Worm (Caenorhabditis elegans) whole organism, L4 larva: Measurements from ENCODE around the gene C06E4.2.

Experiments
- F10B5.3 ChIP-seq: sonication (generic microtip); optimal IDR thresholded peaks from 2 replicates; lab custom pipeline; 2016; ENCODE audit warnings: mild to moderate bottlenecking, missing genetic modification characterization, missing compliant biosample characterization
- F37D6.2 ChIP-seq: sonication (generic microtip); optimal IDR thresholded peaks from 2 replicates; lab custom pipeline; 2016; ENCODE audit warnings: mild to moderate bottlenecking, missing genetic modification characterization, missing compliant biosample characterization
- F49E8.2 ChIP-seq: sonication (generic microtip); optimal IDR thresholded peaks from 2 replicates; lab custom pipeline; 2016; ENCODE audit warnings: missing compliant biosample characterization, mild to moderate bottlenecking, missing genetic modification characterization, borderline replicate concordance
- R02D3.7 ChIP-seq: fragments of 150-350 bp; sonication (generic microtip); optimal IDR thresholded peaks from 3 replicates; lab custom pipeline; 2014; ENCODE audit warnings: missing biosample characterization, missing genetic modification characterization
- T20F7.1 ChIP-seq: fragments of 200-800 bp; sonication (Bioruptor generic); optimal IDR thresholded peaks from 2 replicates; lab custom pipeline; 2018; ENCODE audit warnings: mild to moderate bottlenecking, missing genetic modification characterization, missing compliant biosample characterization
- Y48G9A.11 ChIP-seq: fragments of 200-800 bp; sonication (Bioruptor generic); IDR thresholded peaks from 2 replicates; pipeline ENCODE4 v1.3.6; 2022; ENCODE audit warnings: missing genetic modification reagents, missing genetic modification characterization, missing compliant biosample characterization
- ZK337.2 ChIP-seq: fragments of 200-800 bp; sonication (Bioruptor generic); IDR thresholded peaks from 2 replicates; pipeline ENCODE4 v1.3.6; 2022; ENCODE audit warnings: missing genetic modification reagents, missing genetic modification characterization, missing compliant biosample characterization
- arid-1 ChIP-seq: fragments of 200-800 bp; sonication (Bioruptor generic); conservative IDR thresholded peaks from 2 replicates; pipeline ENCODE4 v1.3.6; 2022; ENCODE audit warnings: missing genetic modification reagents, missing genetic modification characterization, missing compliant biosample characterization
- ceh-20 ChIP-seq: fragments of 200-800 bp; sonication (Bioruptor generic); IDR thresholded peaks from 2 replicates; pipeline ENCODE4 v1.3.6; 2022; ENCODE audit warnings: missing genetic modification reagents, missing genetic modification characterization, missing compliant biosample characterization
- ceh-28 ChIP-seq: fragments of 150-350 bp; optimal IDR thresholded peaks from 2 replicates; lab custom pipeline; 2014; ENCODE audit warnings: missing biosample characterization, missing genetic modification reagents, missing genetic modification characterization
- ceh-32 ChIP-seq: sonication (generic microtip); optimal IDR thresholded peaks from 2 replicates; lab custom pipeline; 2016; ENCODE audit warnings: mild to moderate bottlenecking, missing genetic modification characterization, missing compliant biosample characterization; ENCODE audit not compliant: poor library complexity
- ceh-44 ChIP-seq: fragments of 200-800 bp; sonication (Bioruptor generic); IDR thresholded peaks from 2 replicates; pipeline ENCODE4 v1.3.6; 2022; ENCODE audit warnings: missing genetic modification reagents, missing genetic modification characterization, missing compliant biosample characterization
- ceh-62 ChIP-seq: sonication (generic microtip); optimal IDR thresholded peaks from 2 replicates; lab custom pipeline; 2017; ENCODE audit warnings: missing biosample characterization, missing genetic modification characterization
- ces-1 ChIP-seq: fragments of 150-350 bp; sonication (generic microtip); optimal IDR thresholded peaks from 4 replicates; lab custom pipeline; 2014; ENCODE audit warnings: missing biosample characterization, missing genetic modification reagents, missing genetic modification characterization
- daf-12 ChIP-seq: fragments of 150-350 bp; optimal IDR thresholded peaks from 2 replicates; lab custom pipeline; 2014; ENCODE audit warnings: missing biosample characterization, missing genetic modification reagents, missing genetic modification characterization
- daf-16 ChIP-seq, 3 experiments: sonication (generic microtip); optimal IDR thresholded peaks; 2 replicates each; lab custom pipeline; 2016 to 2017; ENCODE audit warnings: missing genetic modification characterization in 3 of 3, missing genetic modification reagents in 3 of 3, mild to moderate bottlenecking in 2 of 3, missing compliant biosample characterization in 2 of 3, missing biosample characterization in 1 of 3, moderate library complexity in 1 of 3
- daf-8 ChIP-seq: fragments of 200-800 bp; sonication (Bioruptor generic); IDR thresholded peaks from 2 replicates; pipeline ENCODE4 v1.3.6; 2022; ENCODE audit warnings: missing genetic modification characterization, missing compliant biosample characterization
- dmd-6 ChIP-seq: fragments of 200-800 bp; sonication (Bioruptor generic); IDR thresholded peaks from 2 replicates; pipeline ENCODE4 v1.3.6; 2022; ENCODE audit warnings: missing genetic modification reagents, missing genetic modification characterization, missing compliant biosample characterization
- dmd-9 ChIP-seq: fragments of 200-800 bp; sonication (Bioruptor generic); IDR thresholded peaks from 2 replicates; pipeline ENCODE4 v1.3.6; 2022; ENCODE audit warnings: missing genetic modification reagents, missing genetic modification characterization, missing compliant biosample characterization
- duxl-1 ChIP-seq: sonication (generic microtip); optimal IDR thresholded peaks from 2 replicates; lab custom pipeline; 2016; ENCODE audit warnings: mild to moderate bottlenecking, missing genetic modification characterization, moderate library complexity, missing compliant biosample characterization; ENCODE audit not compliant: poor library complexity
- dve-1 ChIP-seq: sonication (generic microtip); optimal IDR thresholded peaks from 2 replicates; lab custom pipeline; 2017; ENCODE audit warnings: antibody characterized with exemption, mild to moderate bottlenecking, missing genetic modification characterization, missing compliant biosample characterization; ENCODE audit not compliant: insufficient read depth
- egl-43 ChIP-seq: fragments of 200-800 bp; sonication (Bioruptor generic); IDR thresholded peaks from 2 replicates; pipeline ENCODE4 v1.3.6; 2022; ENCODE audit warnings: missing genetic modification reagents, missing genetic modification characterization, missing compliant biosample characterization
- gei-8 ChIP-seq: fragments of 200-800 bp; sonication (Bioruptor generic); optimal IDR thresholded peaks from 2 replicates; lab custom pipeline; 2018; ENCODE audit warnings: mild to moderate bottlenecking, missing genetic modification characterization, missing compliant biosample characterization
- hlh-11 ChIP-seq: fragments of 200-800 bp; sonication (Bioruptor generic); optimal IDR thresholded peaks from 2 replicates; lab custom pipeline; 2018; ENCODE audit warnings: mild to moderate bottlenecking, missing genetic modification characterization, missing compliant biosample characterization
- lin-13 ChIP-seq: fragments of 150-350 bp; optimal IDR thresholded peaks from 2 replicates; lab custom pipeline; 2014; ENCODE audit warnings: missing biosample characterization, missing genetic modification reagents, missing genetic modification characterization
- lin-15B ChIP-seq: fragments of 150-350 bp; sonication (generic microtip); optimal IDR thresholded peaks from 3 replicates; lab custom pipeline; 2014; ENCODE audit warnings: missing biosample characterization, missing genetic modification characterization
- lin-29 ChIP-seq: fragments of 200-800 bp; sonication (Bioruptor generic); IDR thresholded peaks from 2 replicates; pipeline ENCODE4 v1.3.6; 2022; ENCODE audit warnings: missing genetic modification reagents, missing genetic modification characterization, missing compliant biosample characterization
- lin-39 ChIP-seq: fragments of 150-350 bp; optimal IDR thresholded peaks from 2 replicates; lab custom pipeline; 2014; ENCODE audit warnings: missing biosample characterization, missing genetic modification reagents, missing genetic modification characterization
- lsy-2 ChIP-seq, 2 experiments: fragments of 150-350 bp in 1 of 2; sonication (generic microtip) in 1 of 2; optimal IDR thresholded peaks; 2 replicates each; lab custom pipeline; 2014 to 2017; ENCODE audit warnings: missing biosample characterization in 2 of 2, missing genetic modification characterization in 2 of 2
- madf-5 ChIP-seq, 2 experiments: fragments of 200-800 bp; sonication (Bioruptor generic); IDR thresholded peaks; 2 replicates each; pipeline ENCODE4 v1.3.6; 2022; ENCODE audit warnings: missing compliant biosample characterization in 2 of 2, missing genetic modification characterization in 2 of 2
- madf-9 ChIP-seq: fragments of 200-800 bp; sonication (Bioruptor generic); conservative IDR thresholded peaks from 2 replicates; pipeline ENCODE4 v1.3.6; 2022; ENCODE audit warnings: missing genetic modification reagents, missing genetic modification characterization, missing compliant biosample characterization
- mxl-2 ChIP-seq: fragments of 200-800 bp; sonication (Bioruptor generic); conservative IDR thresholded peaks from 2 replicates; pipeline ENCODE4 v1.3.6; 2022; ENCODE audit warnings: missing genetic modification reagents, missing genetic modification characterization, missing compliant biosample characterization
- mxl-3 ChIP-seq: fragments of 200-800 bp; sonication (Bioruptor generic); optimal IDR thresholded peaks from 2 replicates; lab custom pipeline; 2018; ENCODE audit warnings: mild to moderate bottlenecking, missing genetic modification characterization, missing compliant biosample characterization
- nhr-11 ChIP-seq: fragments of 150-350 bp; optimal IDR thresholded peaks from 2 replicates; lab custom pipeline; 2014; ENCODE audit warnings: missing biosample characterization, missing genetic modification characterization
- nhr-111 ChIP-seq: fragments of 200-800 bp; sonication (Bioruptor generic); optimal IDR thresholded peaks from 2 replicates; lab custom pipeline; 2018; ENCODE audit warnings: mild to moderate bottlenecking, missing genetic modification characterization, missing compliant biosample characterization
- nhr-237 ChIP-seq: sonication (generic microtip); optimal IDR thresholded peaks from 2 replicates; lab custom pipeline; 2017; ENCODE audit warnings: missing biosample characterization, missing genetic modification characterization
- nhr-25 ChIP-seq: sonication (generic microtip); optimal IDR thresholded peaks from 2 replicates; lab custom pipeline; 2017; ENCODE audit warnings: missing genetic modification characterization, mild to moderate bottlenecking, missing compliant biosample characterization, antibody characterized with exemption, moderate library complexity, borderline replicate concordance; ENCODE audit not compliant: insufficient read depth
- nhr-28 ChIP-seq: fragments of 150-350 bp; optimal IDR thresholded peaks from 2 replicates; lab custom pipeline; 2014; ENCODE audit warnings: missing biosample characterization, missing genetic modification characterization
- nhr-48 ChIP-seq: sonication (generic microtip); optimal IDR thresholded peaks from 2 replicates; lab custom pipeline; 2016; ENCODE audit warnings: mild to moderate bottlenecking, missing genetic modification characterization, missing compliant biosample characterization
- nhr-77 ChIP-seq: fragments of 150-350 bp; optimal IDR thresholded peaks from 2 replicates; lab custom pipeline; 2014; ENCODE audit warnings: missing biosample characterization, missing genetic modification characterization
- pha-4 ChIP-seq, 2 experiments: fragments of 150-350 bp in 1 of 2; fragments of 200-800 bp in 1 of 2; sonication (Bioruptor generic) in 1 of 2; IDR thresholded peaks in 1 of 2; optimal IDR thresholded peaks in 1 of 2; 2 replicates each; pipeline versions ENCODE4 v1.3.6 to Lab custom; 2014 to 2022; ENCODE audit warnings: missing genetic modification characterization in 2 of 2, missing genetic modification reagents in 2 of 2, missing biosample characterization in 1 of 2, missing compliant biosample characterization in 1 of 2
- php-3 ChIP-seq: fragments of 200-800 bp; sonication (Bioruptor generic); IDR thresholded peaks from 2 replicates; pipeline ENCODE4 v1.3.6; 2022; ENCODE audit warnings: missing genetic modification reagents, missing genetic modification characterization, missing compliant biosample characterization
- sdz-12 ChIP-seq: fragments of 200-800 bp; sonication (Bioruptor generic); optimal IDR thresholded peaks from 2 replicates; lab custom pipeline; 2018; ENCODE audit warnings: mild to moderate bottlenecking, missing genetic modification characterization, missing compliant biosample characterization
- set-16 ChIP-seq: fragments of 200-800 bp; sonication (Bioruptor generic); IDR thresholded peaks from 2 replicates; pipeline ENCODE4 v1.3.6; 2022; ENCODE audit warnings: missing genetic modification reagents, missing genetic modification characterization, missing compliant biosample characterization
- skn-1 ChIP-seq: fragments of 150-350 bp; optimal IDR thresholded peaks from 2 replicates; lab custom pipeline; 2014; ENCODE audit warnings: missing biosample characterization, missing genetic modification characterization
- tra-1 ChIP-seq: fragments of 200-800 bp; sonication (Bioruptor generic); IDR thresholded peaks from 2 replicates; pipeline ENCODE4 v1.3.6; 2022; ENCODE audit warnings: missing genetic modification reagents, missing genetic modification characterization, missing compliant biosample characterization
- unc-130 ChIP-seq: sonication (generic microtip); optimal IDR thresholded peaks from 2 replicates; lab custom pipeline; 2016; ENCODE audit warnings: missing genetic modification reagents, missing genetic modification characterization, missing compliant biosample characterization
- zag-1 ChIP-seq: fragments of 150-350 bp; optimal IDR thresholded peaks from 2 replicates; lab custom pipeline; 2014; ENCODE audit warnings: missing biosample characterization, missing genetic modification characterization
- zfp-3 ChIP-seq: fragments of 200-800 bp; sonication (Bioruptor generic); conservative IDR thresholded peaks from 2 replicates; pipeline ENCODE4 v1.3.6; 2022; ENCODE audit warnings: missing genetic modification reagents, missing genetic modification characterization, missing compliant biosample characterization
- ztf-7 ChIP-seq: fragments of 150-350 bp; optimal IDR thresholded peaks from 2 replicates; lab custom pipeline; 2014; ENCODE audit warnings: missing biosample characterization, missing genetic modification characterization

Gene C06E4.2

DNA sequence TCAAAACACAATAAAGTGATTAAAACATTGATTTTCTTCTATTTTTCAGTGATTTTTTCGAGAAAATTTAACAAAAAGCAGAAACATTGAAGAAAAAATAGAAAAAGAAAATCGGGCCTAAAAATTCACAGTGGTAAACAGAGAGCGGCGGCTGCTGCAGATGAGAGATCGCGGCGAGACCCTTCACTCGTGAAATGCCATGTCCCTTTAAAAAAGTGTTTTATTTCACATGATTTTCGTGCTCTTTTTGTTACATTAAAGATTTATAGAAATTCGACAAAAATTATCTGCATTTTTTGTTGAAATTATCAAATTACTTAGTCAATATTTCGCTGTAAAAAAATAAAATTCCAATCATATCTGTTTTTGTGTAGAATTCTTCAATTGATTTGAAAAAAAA, 37.2 kb downstream of the C06E4.2 start:
- TF ChIP-seq ceh-28 (tag; lab: Kevin White, UChicago) (no peak), arid-1 (GFP tag; lab: Robert Waterston, UW) (no peak), F37D6.2 (tag; lab: Kevin White, UChicago) (no peak), tra-1 (GFP tag; lab: Robert Waterston, UW) (no peak), madf-9 (no peak), unc-130 (GFP tag; lab: Kevin White, UChicago) (peak; percentile 30), dmd-6 (GFP tag; lab: Robert Waterston, UW) (peak; percentile 41), nhr-237 (tag; lab: Kevin White, UChicago) (no peak), nhr-77 (tag; lab: Kevin White, UChicago) (peak; percentile 61), lin-13 (GFP tag; lab: Kevin White, UChicago) (no peak), skn-1 (tag; lab: Kevin White, UChicago) (no peak), daf-8 (GFP tag; lab: Robert Waterston, UW) (no peak), F49E8.2 (tag; lab: Kevin White, UChicago) (no peak), lin-15B (no peak), ZK337.2 (GFP tag; lab: Robert Waterston, UW) (no peak), lin-39 (no peak), T20F7.1 (peak; percentile 67), zag-1 (no peak), lsy-2 (tag; optimal IDR thresholded peaks at IDR 0.05; lab: Kevin White, UChicago) (peak in 1 of 2 experiments; percentile 79), dve-1 (tag; lab: Kevin White, UChicago) (peak; percentile 82), ceh-32 (tag; lab: Kevin White, UChicago) (no peak), madf-5 (GFP tag; IDR thresholded peaks at IDR 0.05; lab: Robert Waterston, UW) (no peak), nhr-11 (tag; lab: Kevin White, UChicago) (peak; percentile 6), ceh-62 (tag; lab: Kevin White, UChicago) (no peak), mxl-3 (GFP tag; lab: Kevin White, UChicago) (no peak), daf-12 (no peak), egl-43 (GFP tag; lab: Robert Waterston, UW) (no peak), Y48G9A.11 (no peak), zfp-3 (GFP tag; lab: Robert Waterston, UW) (no peak), pha-4 (GFP tag; IDR thresholded peaks at IDR 0.05; lab: Robert Waterston, UW) (0 out of 2 replicates have a peak, but pooled peaks have one; percentile 25), pha-4 (tag; optimal IDR thresholded peaks at IDR 0.05; lab: Kevin White, UChicago) (peak; percentile 66), mxl-2 (GFP tag; lab: Robert Waterston, UW) (no peak), ceh-20 (no peak), R02D3.7 (tag; lab: Kevin White, UChicago) (no peak), ces-1 (no peak), dmd-9 (GFP tag; lab: Robert Waterston, UW) (no peak), php-3 (GFP tag; lab: Robert Waterston, UW) (no peak), daf-16 (GFP tag; optimal IDR thresholded peaks at IDR 0.05; lab: Kevin White, UChicago) (peak in 1 of 2 experiments; percentile 29), daf-16 (tag; optimal IDR thresholded peaks at IDR 0.05; lab: Kevin White, UChicago) (peak; percentile 80), gei-8 (no peak), hlh-11 (tag; lab: Kevin White, UChicago) (peak; percentile 68), nhr-48 (tag; lab: Kevin White, UChicago) (no peak), nhr-28 (peak; percentile 35), ceh-44 (GFP tag; lab: Robert Waterston, UW) (no peak), nhr-111 (GFP tag; lab: Kevin White, UChicago) (no peak), nhr-25 (tag; lab: Kevin White, UChicago) (peak; percentile 29), sdz-12 (no peak), ztf-7 (tag; lab: Kevin White, UChicago) (peak; percentile 7), lin-29 (GFP tag; lab: Robert Waterston, UW) (no peak), duxl-1 (no peak), F10B5.3 (no peak), set-16 (GFP tag; lab: Robert Waterston, UW) (no peak)
